Worm (Caenorhabditis elegans) whole organism, L1 larva: Measurements from ENCODE around the gene ZK550.6.

Experiments
- C04F5.9 ChIP-seq: sonication (generic microtip); optimal IDR thresholded peaks from 2 replicates; lab custom pipeline; 2016; ENCODE audit warnings: missing genetic modification characterization, missing compliant biosample characterization
- C34B4.2 ChIP-seq: sonication (generic microtip); optimal IDR thresholded peaks from 2 replicates; lab custom pipeline; 2017; ENCODE audit warnings: mild to moderate bottlenecking, missing genetic modification characterization, missing compliant biosample characterization
- alr-1 ChIP-seq: fragments of 200-800 bp; sonication (Bioruptor generic); optimal IDR thresholded peaks from 2 replicates; lab custom pipeline; 2018; ENCODE audit warnings: borderline replicate concordance, mild to moderate bottlenecking, missing genetic modification characterization, missing compliant biosample characterization
- aly-2 ChIP-seq: fragments of 150-350 bp; optimal IDR thresholded peaks from 2 replicates; lab custom pipeline; 2014; ENCODE audit warnings: missing biosample characterization, missing genetic modification characterization
- ceh-63 ChIP-seq: fragments of 200-800 bp; sonication (Bioruptor generic); optimal IDR thresholded peaks from 2 replicates; lab custom pipeline; 2018; ENCODE audit warnings: mild to moderate bottlenecking, missing genetic modification characterization, missing compliant biosample characterization
- ceh-8 ChIP-seq: fragments of 200-800 bp; sonication (Bioruptor generic); optimal IDR thresholded peaks from 2 replicates; lab custom pipeline; 2018; ENCODE audit warnings: mild to moderate bottlenecking, missing genetic modification characterization, moderate library complexity, missing compliant biosample characterization
- ceh-82 ChIP-seq, 3 experiments: fragments of 150-350 bp in 1 of 3; sonication (generic microtip) in 2 of 3; optimal IDR thresholded peaks; 2 replicates each; lab custom pipeline; 2014 to 2017; ENCODE audit warnings: missing biosample characterization in 3 of 3, missing genetic modification characterization in 3 of 3
- ceh-88 ChIP-seq: fragments of 200-800 bp; sonication (Bioruptor generic); IDR thresholded peaks from 2 replicates; pipeline ENCODE4 v1.3.6; 2022; ENCODE audit warnings: missing genetic modification characterization, missing compliant biosample characterization
- ceh-90 ChIP-seq: sonication (generic microtip); optimal IDR thresholded peaks from 2 replicates; lab custom pipeline; 2016; ENCODE audit warnings: missing genetic modification characterization, missing compliant biosample characterization
- ces-1 ChIP-seq: fragments of 150-350 bp; optimal IDR thresholded peaks from 2 replicates; lab custom pipeline; 2014; ENCODE audit warnings: missing biosample characterization, missing genetic modification reagents, missing genetic modification characterization
- dsc-1 ChIP-seq: sonication (generic microtip); optimal IDR thresholded peaks from 2 replicates; lab custom pipeline; 2016; ENCODE audit warnings: mild to moderate bottlenecking, missing genetic modification characterization, missing compliant biosample characterization
- efl-1 ChIP-seq, 4 experiments: fragments of 150-350 bp; optimal IDR thresholded peaks in 3 of 4; peaks in 1 of 4; 1 replicate in 1 of 4; 2 replicates in 3 of 4; lab custom pipeline; 2014; ENCODE audit warnings: missing biosample characterization in 2 of 4, missing genetic modification characterization in 2 of 4, missing genetic modification reagents in 2 of 4
- elt-2 ChIP-seq: sonication (generic microtip); optimal IDR thresholded peaks from 2 replicates; lab custom pipeline; 2016; ENCODE audit warnings: missing genetic modification characterization, mild to moderate bottlenecking, inconsistent platforms, missing compliant biosample characterization, missing genetic modification reagents
- ets-5 ChIP-seq: fragments of 200-800 bp; sonication (Bioruptor generic); IDR thresholded peaks from 2 replicates; pipeline ENCODE4 v1.3.6; 2022; ENCODE audit warnings: missing genetic modification characterization, missing compliant biosample characterization
- fkh-8 ChIP-seq: sonication (generic microtip); optimal IDR thresholded peaks from 2 replicates; lab custom pipeline; 2016; ENCODE audit warnings: mild to moderate bottlenecking, missing genetic modification characterization, missing compliant biosample characterization
- fos-1 ChIP-seq: fragments of 150-350 bp; optimal IDR thresholded peaks from 2 replicates; lab custom pipeline; 2014; ENCODE audit warnings: missing biosample characterization, missing genetic modification characterization
- grh-1 ChIP-seq: fragments of 200-800 bp; sonication (Bioruptor generic); IDR thresholded peaks from 2 replicates; pipeline ENCODE4 v1.3.6; 2022; ENCODE audit warnings: missing genetic modification reagents, missing genetic modification characterization, missing compliant biosample characterization
- hpl-2 ChIP-seq: fragments of 150-350 bp; optimal IDR thresholded peaks from 2 replicates; lab custom pipeline; 2014; ENCODE audit warnings: missing biosample characterization, missing genetic modification reagents, missing genetic modification characterization
- jun-1 ChIP-seq: fragments of 150-350 bp; optimal IDR thresholded peaks from 2 replicates; lab custom pipeline; 2014; ENCODE audit warnings: missing biosample characterization, missing genetic modification reagents, missing genetic modification characterization
- lin-15B ChIP-seq: fragments of 150-350 bp; sonication (generic microtip); optimal IDR thresholded peaks from 3 replicates; lab custom pipeline; 2014; ENCODE audit warnings: missing biosample characterization, missing genetic modification characterization
- lsy-2 ChIP-seq, 2 experiments: fragments of 150-350 bp; optimal IDR thresholded peaks; 2 replicates each; lab custom pipeline; 2014; ENCODE audit warnings: missing biosample characterization in 2 of 2, missing genetic modification characterization in 2 of 2
- mab-9 ChIP-seq: fragments of 200-800 bp; sonication (Bioruptor generic); IDR thresholded peaks from 2 replicates; pipeline ENCODE4 v1.3.6; 2022; ENCODE audit warnings: missing genetic modification reagents, missing genetic modification characterization, missing compliant biosample characterization
- mep-1 ChIP-seq: fragments of 150-350 bp; optimal IDR thresholded peaks from 2 replicates; lab custom pipeline; 2014; ENCODE audit warnings: missing biosample characterization, missing genetic modification characterization
- nhr-19 ChIP-seq: fragments of 200-800 bp; sonication (Bioruptor generic); conservative IDR thresholded peaks from 2 replicates; pipeline ENCODE4 v1.3.6; 2022; ENCODE audit warnings: missing genetic modification characterization, missing compliant biosample characterization
- nhr-237 ChIP-seq: fragments of 150-350 bp; optimal IDR thresholded peaks from 2 replicates; lab custom pipeline; 2014; ENCODE audit warnings: missing biosample characterization, missing genetic modification characterization
- nhr-28 ChIP-seq: fragments of 150-350 bp; optimal IDR thresholded peaks from 2 replicates; lab custom pipeline; 2014; ENCODE audit warnings: missing biosample characterization, missing genetic modification characterization
- nhr-71 ChIP-seq: sonication (generic microtip); optimal IDR thresholded peaks from 2 replicates; lab custom pipeline; 2016; ENCODE audit warnings: mild to moderate bottlenecking, missing genetic modification characterization, moderate library complexity, missing compliant biosample characterization
- nhr-76 ChIP-seq: sonication (generic microtip); optimal IDR thresholded peaks from 2 replicates; lab custom pipeline; 2017; ENCODE audit warnings: missing biosample characterization, missing genetic modification characterization
- nhr-77 ChIP-seq: fragments of 150-350 bp; optimal IDR thresholded peaks from 2 replicates; lab custom pipeline; 2014; ENCODE audit warnings: missing biosample characterization, missing genetic modification characterization
- nhr-90 ChIP-seq: sonication (generic microtip); optimal IDR thresholded peaks from 2 replicates; lab custom pipeline; 2016; ENCODE audit warnings: mild to moderate bottlenecking, missing genetic modification characterization, missing compliant biosample characterization; ENCODE audit not compliant: poor library complexity
- pag-3 ChIP-seq: sonication (generic microtip); optimal IDR thresholded peaks from 2 replicates; lab custom pipeline; 2017; ENCODE audit warnings: missing genetic modification characterization, mild to moderate bottlenecking, missing compliant biosample characterization, antibody characterized with exemption, borderline replicate concordance; ENCODE audit not compliant: insufficient read depth
- pax-3 ChIP-seq: fragments of 200-800 bp; sonication (Bioruptor generic); optimal IDR thresholded peaks from 2 replicates; lab custom pipeline; 2018; ENCODE audit warnings: mild to moderate bottlenecking, missing genetic modification characterization, moderate library complexity, missing compliant biosample characterization
- rnt-1 ChIP-seq: sonication (generic microtip); optimal IDR thresholded peaks from 2 replicates; lab custom pipeline; 2016; ENCODE audit warnings: mild to moderate bottlenecking, missing genetic modification characterization, moderate library complexity, missing compliant biosample characterization
- skn-1 ChIP-seq: fragments of 150-350 bp; optimal IDR thresholded peaks from 2 replicates; lab custom pipeline; 2014; ENCODE audit warnings: missing biosample characterization, missing genetic modification characterization
- snpc-4 ChIP-seq: fragments of 150-350 bp; optimal IDR thresholded peaks from 2 replicates; lab custom pipeline; 2014; ENCODE audit warnings: missing biosample characterization, missing genetic modification characterization
- sup-37 ChIP-seq: fragments of 200-800 bp; sonication (Bioruptor generic); optimal IDR thresholded peaks from 2 replicates; lab custom pipeline; 2018; ENCODE audit warnings: mild to moderate bottlenecking, missing genetic modification characterization, missing compliant biosample characterization
- swsn-7 ChIP-seq: sonication (generic microtip); optimal IDR thresholded peaks from 2 replicates; lab custom pipeline; 2016; ENCODE audit warnings: missing genetic modification characterization, missing compliant biosample characterization
- unc-130 ChIP-seq: fragments of 150-350 bp; optimal IDR thresholded peaks from 2 replicates; lab custom pipeline; 2017; ENCODE audit warnings: missing biosample characterization, missing genetic modification characterization, inconsistent platforms
- unc-30 ChIP-seq: sonication (generic microtip); optimal IDR thresholded peaks from 2 replicates; lab custom pipeline; 2017; ENCODE audit warnings: missing biosample characterization, missing genetic modification characterization
- unc-62 ChIP-seq: fragments of 150-350 bp; optimal IDR thresholded peaks from 2 replicates; lab custom pipeline; 2014; ENCODE audit warnings: missing biosample characterization, missing genetic modification reagents, missing genetic modification characterization
- unc-98 ChIP-seq: fragments of 200-800 bp; sonication (Bioruptor generic); IDR thresholded peaks from 2 replicates; pipeline ENCODE4 v1.3.6; 2022; ENCODE audit warnings: missing genetic modification characterization, missing compliant biosample characterization
- vab-15 ChIP-seq: sonication (generic microtip); optimal IDR thresholded peaks from 2 replicates; lab custom pipeline; 2017; ENCODE audit warnings: missing genotype, mild to moderate bottlenecking, missing genetic modification characterization, missing compliant biosample characterization
- xbp-1 ChIP-seq: sonication (generic microtip); optimal IDR thresholded peaks from 2 replicates; lab custom pipeline; 2016; ENCODE audit warnings: missing genetic modification characterization, missing compliant biosample characterization
- zag-1 ChIP-seq: fragments of 150-350 bp; optimal IDR thresholded peaks from 2 replicates; lab custom pipeline; 2014; ENCODE audit warnings: missing biosample characterization, missing genetic modification characterization
- zip-4 ChIP-seq: fragments of 200-800 bp; sonication (Bioruptor generic); optimal IDR thresholded peaks from 2 replicates; lab custom pipeline; 2018; ENCODE audit warnings: mild to moderate bottlenecking, missing genetic modification characterization, moderate library complexity, missing compliant biosample characterization

ZK550.6 gene

DNA sequence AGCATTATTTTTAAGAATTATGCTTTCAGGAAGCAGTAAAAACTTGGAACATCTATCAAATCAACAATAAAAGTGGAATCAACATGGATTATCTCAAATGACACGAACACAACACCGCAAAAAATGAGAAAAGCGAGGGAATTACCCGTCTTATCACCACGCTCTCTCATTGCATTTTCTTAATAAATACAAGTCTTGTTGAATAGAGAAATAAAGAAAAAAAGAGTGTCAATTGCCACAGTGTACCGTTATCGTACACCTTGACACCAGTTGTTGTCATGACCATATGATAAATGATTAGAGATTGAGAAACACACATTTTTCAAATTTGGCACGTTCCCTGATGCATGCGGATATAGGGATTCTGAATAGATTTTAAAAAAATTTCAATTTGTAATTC is 1.4 kb upstream of the ZK550.6 start (continued):
- TF ChIP-seq ceh-90 (tag; lab: Kevin White, UChicago) (no peak), elt-2 (peak; percentile 85), alr-1 (tag; lab: Kevin White, UChicago) (no peak), lsy-2 (tag; optimal IDR thresholded peaks at IDR 0.05; lab: Kevin White, UChicago) (peak in 1 of 2 experiments; percentile 17), sup-37 (GFP tag; lab: Kevin White, UChicago) (no peak), ceh-88 (no peak), pag-3 (tag; lab: Kevin White, UChicago) (no peak), dsc-1 (tag; lab: Kevin White, UChicago) (no peak), nhr-77 (no peak), jun-1 (no peak), unc-30 (tag; lab: Kevin White, UChicago) (no peak), ces-1 (GFP tag; lab: Kevin White, UChicago) (no peak), unc-98 (no peak), rnt-1 (tag; lab: Kevin White, UChicago) (no peak), nhr-76 (tag; lab: Kevin White, UChicago) (no peak), grh-1 (GFP tag; lab: Robert Waterston, UW) (no peak), vab-15 (tag; lab: Kevin White, UChicago) (no peak), nhr-28 (no peak), xbp-1 (tag; lab: Kevin White, UChicago) (no peak), mep-1 (tag; lab: Kevin White, UChicago) (no peak), C04F5.9 (tag; lab: Kevin White, UChicago) (no peak)

- TF ChIP-seq zip-4 (no peak), zag-1 (tag; lab: Kevin White, UChicago) (no peak)
- TF ChIP-seq, all 84 proteins: peak for 0
These were observed 3.0 kb downstream of the ZK550.6 start, which contains the start of gene phyh-1 for ce11 chrIV:17259310-17259709. phyh-1 (minus strand) TSS chrIV:17259410.

ce11 chrIV:17258824-17259223 is 3.5 kb downstream of the ZK550.6 start:
- TF ChIP-seq efl-1 (optimal IDR thresholded peaks at IDR 0.05; lab: Kevin White, UChicago) = no peak
- TF ChIP-seq efl-1 (GFP tag; optimal IDR thresholded peaks at IDR 0.05 in 1 of 2; lab: Kevin White, UChicago) = peak in 1 of 2 experiments; percentile 50
- TF ChIP-seq nhr-71 = no peak
- no peak for TF ChIP-seq snpc-4
- TF ChIP-seq nhr-77 = no peak
- TF ChIP-seq nhr-76 (tag; lab: Kevin White, UChicago) = no peak
- TF ChIP-seq fkh-8 (tag; lab: Kevin White, UChicago) = no peak
- no peak for TF ChIP-seq unc-62
- TF ChIP-seq lin-15B (tag; lab: Kevin White, UChicago) = no peak

ce11 chrIV:17255001-17255400 is 7.3 kb downstream of the ZK550.6 start, which contains the start of gene gtf-2E1:
gtf-2E1 (plus strand) TSS chrIV:17255301.
- TF ChIP-seq unc-30 (tag; lab: Kevin White, UChicago) (no peak), unc-130 (tag; lab: Kevin White, UChicago) (no peak), nhr-76 (tag; lab: Kevin White, UChicago) (no peak), hpl-2 (GFP tag; lab: Kevin White, UChicago) (no peak), pag-3 (tag; lab: Kevin White, UChicago) (no peak), skn-1 (tag; lab: Kevin White, UChicago) (no peak), jun-1 (no peak), ceh-8 (no peak), nhr-90 (tag; lab: Kevin White, UChicago) (no peak), elt-2 (no peak)

- TF ChIP-seq zag-1 (tag; lab: Kevin White, UChicago) (no peak), efl-1 (optimal IDR thresholded peaks at IDR 0.05; lab: Kevin White, UChicago) (no peak), efl-1 (GFP tag; optimal IDR thresholded peaks at IDR 0.05 in 1 of 2; lab: Kevin White, UChicago) (no peak), nhr-237 (tag; lab: Kevin White, UChicago) (no peak), vab-15 (tag; lab: Kevin White, UChicago) (no peak), dsc-1 (tag; lab: Kevin White, UChicago) (no peak), ceh-63 (GFP tag; lab: Kevin White, UChicago) (no peak), nhr-19 (GFP tag; lab: Robert Waterston, UW) (no peak), swsn-7 (tag; lab: Kevin White, UChicago) (no peak), ceh-82 (tag; optimal IDR thresholded peaks at IDR 0.05; lab: Kevin White, UChicago) (no peak), fos-1 (tag; lab: Kevin White, UChicago) (no peak), pax-3 (tag; lab: Kevin White, UChicago) (no peak), mab-9 (GFP tag; lab: Robert Waterston, UW) (no peak), ets-5 (GFP tag; lab: Robert Waterston, UW) (no peak), aly-2 (tag; lab: Kevin White, UChicago) (no peak), C34B4.2 (tag; lab: Kevin White, UChicago) (no peak), ceh-90 (tag; lab: Kevin White, UChicago) (no peak), nhr-28 (no peak)
These were observed 8.8 kb downstream of the ZK550.6 start for ce11 chrIV:17253435-17253834.
